Worm (Caenorhabditis elegans): ENCODE results near the gene F14H3.3.

DNA sequence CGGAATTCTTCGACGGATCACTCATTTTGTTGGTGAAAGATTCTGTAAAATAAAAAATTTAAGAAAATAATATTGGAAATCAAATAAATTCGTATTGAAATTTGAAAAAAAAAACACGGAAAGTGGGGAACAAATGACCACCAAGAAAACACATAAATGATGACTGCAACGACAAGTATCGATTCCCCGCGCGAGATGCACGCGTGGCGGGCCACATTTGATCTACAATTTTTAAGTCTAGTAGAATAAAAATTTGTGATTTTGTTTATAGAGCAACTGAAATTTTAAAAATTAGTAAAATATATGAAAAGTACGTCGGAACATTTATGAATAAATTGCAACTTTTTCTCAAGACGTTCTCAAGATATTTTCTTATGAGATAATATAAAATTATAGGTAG lies 1.8 kb upstream of the F14H3.3 start, which contains the start of gene F14H3.4:
- TF ChIP-seq fkh-10 (GFP tag; optimal IDR thresholded peaks at IDR 0.05) (no peak), unc-130 (GFP tag; optimal IDR thresholded peaks at IDR 0.05) (no peak)
